Worm (Caenorhabditis elegans): ENCODE measurements around the gene frg-1.

DNA sequence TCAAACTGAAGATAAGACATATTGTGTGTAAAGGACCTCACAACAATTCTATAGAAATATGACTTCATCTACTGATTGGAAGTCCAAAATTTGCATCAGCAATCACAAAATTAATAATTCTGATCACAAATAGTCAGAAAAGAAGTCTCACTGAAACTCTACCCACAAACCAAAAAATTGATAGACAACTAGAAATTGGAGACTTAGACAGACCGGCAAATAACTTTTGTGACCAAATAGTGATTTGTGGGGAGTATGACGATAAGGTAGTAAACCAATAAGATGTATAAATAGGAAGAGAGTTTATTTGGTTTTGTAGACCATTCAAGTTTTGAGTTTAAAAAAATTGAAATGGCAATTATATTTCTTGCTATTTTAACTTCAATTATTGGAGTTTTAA is 45.3 kb downstream of the frg-1 start, which contains the start of gene cyp-13A12:
- TF ChIP-seq peb-1 (tag; optimal IDR thresholded peaks at IDR 0.05) (no peak), C34F6.9 (tag; optimal IDR thresholded peaks at IDR 0.05) (no peak), mab-5 (tag; optimal IDR thresholded peaks at IDR 0.05) (no peak), nhr-129 (tag; optimal IDR thresholded peaks at IDR 0.05) (no peak), unc-55 (GFP tag; optimal IDR thresholded peaks at IDR 0.05) (no peak), ZK546.5 (tag; optimal IDR thresholded peaks at IDR 0.05) (no peak), lsy-2 (tag; optimal IDR thresholded peaks at IDR 0.05) (no peak), snpc-4 (tag; optimal IDR thresholded peaks at IDR 0.05) (no peak), lin-13 (GFP tag; optimal IDR thresholded peaks at IDR 0.05) (no peak), egl-27 (tag; optimal IDR thresholded peaks at IDR 0.05) (no peak), ama-1 (optimal IDR thresholded peaks at IDR 0.05) (no peak), elt-1 (tag; optimal IDR thresholded peaks at IDR 0.05) (no peak), mbf-1 (tag; optimal IDR thresholded peaks at IDR 0.05) (no peak), alr-1 (tag; optimal IDR thresholded peaks at IDR 0.05) (no peak)
